Fruit fly (Drosophila melanogaster) whole organism, embryonic: ENCODE data around the gene Tsen2.
A peak's percentile ranks its signal among the peaks of the same experiment; 100 is the strongest.

Source experiments
- Atf6 ChIP-seq: fragments of 200-800 bp; sonication (Bioruptor generic); IDR thresholded peaks from 2 replicates; pipeline ENCODE4 v1.3.6; 2022; ENCODE audit warnings: missing biosample characterization, missing genetic modification characterization
- CG11456 ChIP-seq: fragments of 200-800 bp; sonication (Bioruptor generic); IDR thresholded peaks from 3 replicates; pipeline ENCODE4 v1.3.6; 2022; ENCODE audit warnings: missing biosample characterization, missing genetic modification characterization
- CG1233 ChIP-seq: fragments of 200-800 bp; sonication (Bioruptor generic); optimal IDR thresholded peaks from 4 replicates; lab custom pipeline; 2018; ENCODE audit warnings: missing biosample characterization, mild to moderate bottlenecking, missing genetic modification characterization
- CG12391 ChIP-seq: fragments of 200-800 bp; sonication (Bioruptor generic); optimal IDR thresholded peaks from 3 replicates; lab custom pipeline; 2018; ENCODE audit warnings: missing biosample characterization, mild to moderate bottlenecking, missing genetic modification characterization, moderate library complexity
- CG12659 ChIP-seq: fragments of 200-800 bp; sonication (Bioruptor generic); optimal IDR thresholded peaks from 3 replicates; lab custom pipeline; 2017; ENCODE audit warnings: mild to moderate bottlenecking, missing biosample characterization, missing genetic modification reagents, missing genetic modification characterization
- CG12942 ChIP-seq: fragments of 200-800 bp; sonication (Bioruptor generic); optimal IDR thresholded peaks from 3 replicates; lab custom pipeline; 2016; ENCODE audit warnings: missing biosample characterization, missing genetic modification characterization
- CG14667 ChIP-seq: fragments of 200-800 bp; sonication (Bioruptor generic); IDR thresholded peaks from 2 replicates; pipeline ENCODE4 v1.3.6; 2022; ENCODE audit warnings: missing biosample characterization, missing genetic modification characterization
- CG15073 ChIP-seq: fragments of 200-800 bp; sonication (Bioruptor generic); optimal IDR thresholded peaks from 2 replicates; lab custom pipeline; 2016; ENCODE audit warnings: missing biosample characterization, missing genetic modification characterization
- CG1647 ChIP-seq: fragments of 200-800 bp; sonication (Bioruptor generic); optimal IDR thresholded peaks from 3 replicates; lab custom pipeline; 2016; ENCODE audit warnings: missing biosample characterization, missing genetic modification characterization
- CG17186 ChIP-seq: fragments of 200-800 bp; sonication (Bioruptor generic); optimal IDR thresholded peaks from 3 replicates; lab custom pipeline; 2017; ENCODE audit warnings: missing biosample characterization, missing genetic modification reagents, missing genetic modification characterization
- CG1792 ChIP-seq: fragments of 200-800 bp; sonication (Bioruptor generic); optimal IDR thresholded peaks from 2 replicates; lab custom pipeline; 2016; ENCODE audit warnings: missing biosample characterization, missing genetic modification characterization
- CG3163 ChIP-seq: fragments of 200-800 bp; sonication (Bioruptor generic); optimal IDR thresholded peaks from 3 replicates; lab custom pipeline; 2016; ENCODE audit warnings: missing biosample characterization, missing genetic modification characterization
- CG5245 ChIP-seq: fragments of 200-800 bp; sonication (Bioruptor generic); optimal IDR thresholded peaks from 3 replicates; lab custom pipeline; 2016; ENCODE audit warnings: missing biosample characterization, missing genetic modification characterization
- CG6791 ChIP-seq: fragments of 200-800 bp; sonication (Bioruptor generic); IDR thresholded peaks from 3 replicates; pipeline ENCODE4 v1.3.6; 2022; ENCODE audit warnings: missing biosample characterization, missing genetic modification characterization; ENCODE audit not compliant: partially characterized antibody
- CG7556 ChIP-seq: fragments of 200-800 bp; sonication (Bioruptor generic); optimal IDR thresholded peaks from 2 replicates; lab custom pipeline; 2017; ENCODE audit warnings: missing biosample characterization, mild to moderate bottlenecking, missing genetic modification characterization
- CG8765 ChIP-seq: fragments of 200-800 bp; sonication (Bioruptor generic); IDR thresholded peaks from 2 replicates; pipeline ENCODE4 v1.3.6; 2022; ENCODE audit warnings: missing biosample characterization, missing genetic modification characterization
- CkIIα-i1 ChIP-seq: fragments of 200-800 bp; sonication (Bioruptor generic); IDR thresholded peaks from 2 replicates; pipeline ENCODE4 v1.3.6; 2022; ENCODE audit warnings: missing biosample characterization, missing genetic modification characterization
- CoRest ChIP-seq: fragments of 200-800 bp; sonication (Bioruptor generic); optimal IDR thresholded peaks from 3 replicates; lab custom pipeline; 2018; ENCODE audit warnings: missing biosample characterization, mild to moderate bottlenecking, missing genetic modification characterization, moderate library complexity
- Dbx ChIP-seq: fragments of 200-800 bp; sonication (Bioruptor generic); IDR thresholded peaks from 3 replicates; pipeline ENCODE4 v1.3.6; 2022; ENCODE audit warnings: missing biosample characterization, missing genetic modification characterization
- Dip2 ChIP-seq: fragments of 200-800 bp; sonication (Bioruptor generic); IDR thresholded peaks from 2 replicates; pipeline ENCODE4 v1.3.6; 2022; ENCODE audit warnings: missing biosample characterization, missing genetic modification characterization
- Dp ChIP-seq: fragments of 200-800 bp; sonication (Bioruptor generic); optimal IDR thresholded peaks from 2 replicates; lab custom pipeline; 2018; ENCODE audit warnings: missing biosample characterization, mild to moderate bottlenecking, missing genetic modification characterization, moderate library complexity
- Ets65A ChIP-seq: fragments of 200-800 bp; sonication (Bioruptor generic); peaks from one replicate; lab custom pipeline; 2016; ENCODE audit warnings: missing biosample characterization, missing genetic modification characterization
- Ets97D ChIP-seq: fragments of 200-800 bp; sonication (Bioruptor generic); optimal IDR thresholded peaks from 3 replicates; lab custom pipeline; 2016; ENCODE audit warnings: missing biosample characterization, missing genetic modification characterization
- Gug ChIP-seq: fragments of 200-800 bp; sonication (Bioruptor generic); IDR thresholded peaks from 4 replicates; pipeline ENCODE4 v1.3.6; 2022; ENCODE audit warnings: missing biosample characterization, missing genetic modification characterization
- Med ChIP-seq: fragments of 200-800 bp; sonication (Bioruptor generic); peaks from one replicate; lab custom pipeline; 2016; ENCODE audit warnings: missing biosample characterization, missing genetic modification characterization, mild to moderate bottlenecking, inconsistent platforms, moderate library complexity
- NC2β ChIP-seq: fragments of 200-800 bp; sonication (Bioruptor generic); optimal IDR thresholded peaks from 2 replicates; lab custom pipeline; 2016; ENCODE audit warnings: missing biosample characterization, missing genetic modification characterization
- Opbp ChIP-seq: fragments of 200-800 bp; sonication (Bioruptor generic); IDR thresholded peaks from 3 replicates; pipeline ENCODE4 v1.3.6; 2022; ENCODE audit warnings: missing biosample characterization, missing genetic modification characterization; ENCODE audit not compliant: partially characterized antibody
- Ptx1 ChIP-seq: fragments of 200-800 bp; sonication (Bioruptor generic); IDR thresholded peaks from 2 replicates; pipeline ENCODE4 v1.3.6; 2022; ENCODE audit warnings: missing biosample characterization, missing genetic modification characterization
- Usf ChIP-seq: fragments of 200-800 bp; sonication (Bioruptor generic); optimal IDR thresholded peaks from 2 replicates; lab custom pipeline; 2017; ENCODE audit warnings: missing genotype, missing biosample characterization, missing genetic modification characterization
- ab ChIP-seq: fragments of 200-800 bp; sonication (Bioruptor generic); optimal IDR thresholded peaks from 2 replicates; lab custom pipeline; 2016; ENCODE audit warnings: missing biosample characterization, missing genetic modification characterization
- abd-A ChIP-seq: fragments of 200-800 bp; sonication (Bioruptor generic); optimal IDR thresholded peaks from 3 replicates; lab custom pipeline; 2019; ENCODE audit warnings: missing biosample characterization, mild to moderate bottlenecking, missing genetic modification characterization, moderate library complexity
- al ChIP-seq: fragments of 200-800 bp; sonication (Bioruptor generic); IDR thresholded peaks from 2 replicates; pipeline ENCODE4 v1.3.6; 2022; ENCODE audit warnings: missing biosample characterization, missing genetic modification characterization
- btn ChIP-seq: fragments of 200-800 bp; sonication (Bioruptor generic); optimal IDR thresholded peaks from 2 replicates; lab custom pipeline; 2016; ENCODE audit warnings: missing biosample characterization, missing genetic modification characterization
- cas ChIP-seq: fragments of 200-800 bp; sonication (Bioruptor generic); IDR thresholded peaks from 2 replicates; pipeline ENCODE4 v1.3.6; 2022; ENCODE audit warnings: missing biosample characterization, missing genetic modification characterization
- cato ChIP-seq: fragments of 200-800 bp; sonication (Bioruptor generic); optimal IDR thresholded peaks from 2 replicates; lab custom pipeline; 2016; ENCODE audit warnings: missing biosample characterization, missing genetic modification characterization, borderline replicate concordance
- croc ChIP-seq: fragments of 200-800 bp; sonication (Bioruptor generic); conservative IDR thresholded peaks from 3 replicates; pipeline ENCODE4 v1.3.6; 2022; ENCODE audit warnings: missing biosample characterization, missing genetic modification characterization
- dmrt11E ChIP-seq: fragments of 200-800 bp; sonication (Bioruptor generic); optimal IDR thresholded peaks from 3 replicates; lab custom pipeline; 2018; ENCODE audit warnings: missing biosample characterization, mild to moderate bottlenecking, missing genetic modification characterization, moderate library complexity
- dmrt99B ChIP-seq: fragments of 200-800 bp; sonication (Bioruptor generic); optimal IDR thresholded peaks from 2 replicates; lab custom pipeline; 2018; ENCODE audit warnings: missing biosample characterization, mild to moderate bottlenecking, missing genetic modification characterization, moderate library complexity
- en ChIP-seq: fragments of 200-800 bp; sonication (Bioruptor generic); optimal IDR thresholded peaks from 2 replicates; lab custom pipeline; 2016; ENCODE audit warnings: missing biosample characterization, missing genetic modification characterization
- gfzf ChIP-seq: fragments of 200-800 bp; sonication (Bioruptor generic); optimal IDR thresholded peaks from 2 replicates; lab custom pipeline; 2016; ENCODE audit warnings: missing biosample characterization, mild to moderate bottlenecking, missing genetic modification characterization, moderate library complexity
- hbn ChIP-seq: fragments of 200-800 bp; sonication (Bioruptor generic); IDR thresholded peaks from 2 replicates; pipeline ENCODE4 v1.3.6; 2022; ENCODE audit warnings: missing biosample characterization, missing genetic modification characterization; ENCODE audit not compliant: partially characterized antibody
- jigr1 ChIP-seq: fragments of 200-800 bp; sonication (Bioruptor generic); IDR thresholded peaks from 3 replicates; pipeline ENCODE4 v1.3.6; 2022; ENCODE audit warnings: missing biosample characterization, missing genetic modification characterization
- lola ChIP-seq, 3 experiments: fragments of >200 bp in 2 of 3; fragments of 200-800 bp in 1 of 3; sonication (Bioruptor generic) in 1 of 3; optimal IDR thresholded peaks; 2 replicates each; lab custom pipeline; 2017 to 2019; ENCODE audit warnings: missing biosample characterization in 3 of 3, missing genetic modification characterization in 3 of 3, mild to moderate bottlenecking in 1 of 3, moderate library complexity in 1 of 3
- nerfin-2 ChIP-seq: fragments of 200-800 bp; sonication (Bioruptor generic); IDR thresholded peaks from 2 replicates; pipeline ENCODE4 v1.3.6; 2022; ENCODE audit warnings: missing biosample characterization, missing genetic modification characterization; ENCODE audit not compliant: partially characterized antibody
- otp ChIP-seq: fragments of 200-800 bp; sonication (Bioruptor generic); IDR thresholded peaks from 3 replicates; pipeline ENCODE4, ENCODE4 v1.3.6; 2022; ENCODE audit warnings: missing biosample characterization, missing genetic modification characterization
- pita ChIP-seq: fragments of 200-800 bp; sonication (Bioruptor generic); optimal IDR thresholded peaks from 2 replicates; lab custom pipeline; 2017; ENCODE audit warnings: missing biosample characterization, mild to moderate bottlenecking, missing genetic modification characterization
- row ChIP-seq: fragments of 200-800 bp; sonication (Bioruptor generic); IDR thresholded peaks from 3 replicates; pipeline ENCODE4 v1.3.6; 2022; ENCODE audit warnings: missing biosample characterization, missing genetic modification characterization
- salm ChIP-seq: fragments of 200-800 bp; sonication (Bioruptor generic); optimal IDR thresholded peaks from 2 replicates; lab custom pipeline; 2018; ENCODE audit warnings: missing biosample characterization, mild to moderate bottlenecking, missing genetic modification characterization
- so ChIP-seq: fragments of 200-800 bp; sonication (Bioruptor generic); IDR thresholded peaks from 3 replicates; pipeline ENCODE4 v1.3.6; 2022; ENCODE audit warnings: missing biosample characterization, missing genetic modification characterization

The Tsen2 gene

DNA sequence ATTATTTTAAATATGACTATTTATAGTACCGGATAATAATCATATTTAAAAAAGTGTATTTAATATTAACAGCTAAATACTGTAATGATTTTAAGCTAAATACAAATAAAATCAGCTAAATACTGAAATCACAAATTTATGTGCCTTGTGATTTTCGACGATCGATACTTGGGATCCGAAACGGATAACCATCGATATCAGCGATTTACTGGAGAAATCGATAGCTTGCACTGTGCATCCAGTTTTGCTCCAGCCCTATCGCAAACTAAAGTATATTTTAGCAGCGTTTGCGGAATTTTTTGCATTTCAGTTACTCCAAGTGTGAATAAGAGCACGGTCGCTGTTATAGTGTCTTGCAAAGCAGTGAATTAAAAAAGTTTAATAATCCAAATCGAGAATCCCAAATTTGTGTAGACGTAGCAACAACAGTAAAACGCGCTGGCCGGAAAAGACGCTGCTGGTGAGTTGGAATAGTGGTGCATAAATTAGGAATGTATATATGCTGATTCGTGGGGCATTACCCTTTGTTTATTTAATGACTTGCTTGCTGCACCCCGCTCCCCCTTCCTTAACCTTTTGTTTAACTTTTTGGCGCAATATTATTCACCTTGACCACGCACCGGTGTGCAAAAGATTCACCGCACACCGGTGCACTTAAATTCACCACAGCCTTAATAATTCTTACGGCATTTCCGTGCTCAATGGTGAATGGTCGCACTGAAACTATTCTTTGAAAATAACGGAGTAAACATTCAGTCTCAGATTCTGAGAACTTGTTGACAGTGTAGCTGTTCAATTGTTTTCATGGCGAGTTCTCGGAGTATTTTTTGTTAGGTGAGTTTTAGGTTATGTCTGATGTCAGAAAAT lies 49.5 kb upstream of the Tsen2 start, which contains the start of the genes grp and squ (continued):
- TF ChIP-seq so (GFP tag; lab: Robert Waterston, UW), result no peak
- TF ChIP-seq hbn (GFP tag; lab: Robert Waterston, UW), result peak; percentile 86
- TF ChIP-seq CkIIα-i1 (GFP tag; lab: Robert Waterston, UW), result peak; percentile 9; the same call in 1 of the 2 replicates
- TF ChIP-seq pita (GFP tag; lab: Kevin White, UChicago), result no peak
- TF ChIP-seq jigr1 (GFP tag; lab: Robert Waterston, UW), result no peak
- TF ChIP-seq CG12942 (GFP tag; lab: Kevin White, UChicago), result no peak
- no peak for TF ChIP-seq Gug
- no peak for TF ChIP-seq CG12391 (tag; lab: Kevin White, UChicago)
- no peak for TF ChIP-seq NC2β (GFP tag; lab: Kevin White, UChicago)
- no peak for TF ChIP-seq CoRest (tag; lab: Kevin White, UChicago)
- no peak for TF ChIP-seq cato (GFP tag; lab: Kevin White, UChicago)
- no peak for TF ChIP-seq croc (GFP tag; lab: Robert Waterston, UW)
- no peak for TF ChIP-seq Usf
- peak; percentile 98 for TF ChIP-seq CG6791 (GFP tag; lab: Robert Waterston, UW)
- no peak for TF ChIP-seq al (GFP tag; lab: Robert Waterston, UW)
- TF ChIP-seq CG17186 (GFP tag; lab: Kevin White, UChicago), result peak; percentile 47
- TF ChIP-seq Dp, result peak; percentile 68
- no peak for TF ChIP-seq CG8765 (GFP tag; lab: Robert Waterston, UW)
- no peak for TF ChIP-seq CG1233
- peak; percentile 96 for TF ChIP-seq Opbp (GFP tag; lab: Robert Waterston, UW)
- no peak; the same call in 2 of the 3 replicates for TF ChIP-seq CG11456 (GFP tag; lab: Robert Waterston, UW)
- peak; percentile 48 for TF ChIP-seq Ets97D (GFP tag; lab: Kevin White, UChicago)
- peak; percentile 16; the same call in 1 of the 3 replicates for TF ChIP-seq Dbx (GFP tag; lab: Robert Waterston, UW)
- TF ChIP-seq CG14667 (GFP tag; lab: Robert Waterston, UW), result no peak
- TF ChIP-seq Ptx1, result no peak
- no peak for TF ChIP-seq en
- no peak for TF ChIP-seq CG1647 (GFP tag; lab: Kevin White, UChicago)
- TF ChIP-seq CG3163 (GFP tag; lab: Kevin White, UChicago), result no peak
- TF ChIP-seq ab (GFP tag; lab: Kevin White, UChicago), result no peak
- no peak for TF ChIP-seq otp (GFP tag; lab: Robert Waterston, UW)
- peak; percentile 83 for TF ChIP-seq gfzf
- TF ChIP-seq dmrt11E (tag; lab: Kevin White, UChicago), result no peak
- TF ChIP-seq CG12659 (GFP tag; lab: Kevin White, UChicago), result peak; percentile 58
- no peak for TF ChIP-seq CG5245
- no peak for TF ChIP-seq salm
- peak; percentile 99 for TF ChIP-seq nerfin-2 (GFP tag; lab: Robert Waterston, UW)
- TF ChIP-seq cas (GFP tag; lab: Robert Waterston, UW), result no peak
- no peak for TF ChIP-seq CG1792 (GFP tag; lab: Kevin White, UChicago)
- TF ChIP-seq Ets65A (GFP tag; lab: Kevin White, UChicago), result no peak
- no peak for TF ChIP-seq CG7556 (GFP tag; lab: Kevin White, UChicago)
- TF ChIP-seq lola (GFP tag; optimal IDR thresholded peaks at IDR 0.05; lab: Kevin White, UChicago), result no peak
- TF ChIP-seq abd-A (tag; lab: Kevin White, UChicago), result no peak
- TF ChIP-seq row (GFP tag; lab: Robert Waterston, UW), result peak; percentile 74
- no peak for TF ChIP-seq btn
- TF ChIP-seq Med (GFP tag; lab: Kevin White, UChicago), result peak; percentile 80
- no peak for TF ChIP-seq CG15073
- TF ChIP-seq Atf6, result no peak
- no peak for TF ChIP-seq Dip2 (GFP tag; lab: Robert Waterston, UW)
- TF ChIP-seq dmrt99B (tag; lab: Kevin White, UChicago), result no peak
